Fruit fly (Drosophila melanogaster) whole organism, embryonic: ENCODE measurements around the gene Atf3.

Experiments used
- Bteb2 ChIP-seq: fragments of 200-800 bp; sonication (Bioruptor generic); optimal IDR thresholded peaks from 2 replicates; lab custom pipeline; 2016; ENCODE audit warnings: missing biosample characterization, missing genetic modification characterization
- CG10959 ChIP-seq: fragments of 200-800 bp; sonication (Bioruptor generic); IDR thresholded peaks from 2 replicates; pipeline ENCODE4 v1.3.6; 2022; ENCODE audit warnings: missing biosample characterization, missing genetic modification characterization
- CG16863 ChIP-seq: fragments of 200-800 bp; sonication (Bioruptor generic); optimal IDR thresholded peaks from 3 replicates; lab custom pipeline; 2016; ENCODE audit warnings: missing biosample characterization, missing genetic modification characterization
- CG1792 ChIP-seq: fragments of 200-800 bp; sonication (Bioruptor generic); optimal IDR thresholded peaks from 2 replicates; lab custom pipeline; 2016; ENCODE audit warnings: missing biosample characterization, missing genetic modification characterization
- CG18262 ChIP-seq: fragments of 200-800 bp; optimal IDR thresholded peaks from 3 replicates; lab custom pipeline; 2019; ENCODE audit warnings: missing biosample characterization, mild to moderate bottlenecking, missing genetic modification characterization, moderate library complexity
- CG33557 ChIP-seq: fragments of 200-800 bp; sonication (Bioruptor generic); optimal IDR thresholded peaks from 2 replicates; lab custom pipeline; 2019; ENCODE audit warnings: missing biosample characterization, mild to moderate bottlenecking, missing genetic modification characterization, moderate library complexity
- CG4360 ChIP-seq: fragments of 200-800 bp; sonication (Bioruptor generic); IDR thresholded peaks from 2 replicates; pipeline ENCODE4 v1.3.6; 2022; ENCODE audit warnings: missing biosample characterization, missing genetic modification characterization
- CG4730 ChIP-seq: fragments of 200-800 bp; sonication (Bioruptor generic); IDR thresholded peaks from 2 replicates; pipeline ENCODE4 v1.3.6; 2022; ENCODE audit warnings: missing biosample characterization, missing genetic modification characterization
- CG5245 ChIP-seq: fragments of 200-800 bp; sonication (Bioruptor generic); optimal IDR thresholded peaks from 3 replicates; lab custom pipeline; 2016; ENCODE audit warnings: missing biosample characterization, missing genetic modification characterization
- CG6254 ChIP-seq: fragments of 200-800 bp; sonication (Bioruptor generic); optimal IDR thresholded peaks from 3 replicates; lab custom pipeline; 2017; ENCODE audit warnings: mild to moderate bottlenecking, missing biosample characterization, missing genetic modification reagents, missing genetic modification characterization
- CG6854 ChIP-seq: fragments of 200-800 bp; sonication (Bioruptor generic); optimal IDR thresholded peaks from 3 replicates; lab custom pipeline; 2017; ENCODE audit warnings: missing biosample characterization, mild to moderate bottlenecking, missing genetic modification characterization
- CG7928 ChIP-seq: fragments of 200-800 bp; sonication (Bioruptor generic); optimal IDR thresholded peaks from 2 replicates; lab custom pipeline; 2017; ENCODE audit warnings: missing biosample characterization, mild to moderate bottlenecking, missing genetic modification characterization
- CG9817 ChIP-seq: fragments of 200-800 bp; sonication (Bioruptor generic); optimal IDR thresholded peaks from 2 replicates; lab custom pipeline; 2018; ENCODE audit warnings: missing biosample characterization, mild to moderate bottlenecking, missing genetic modification characterization, moderate library complexity
- CHES-1-like ChIP-seq: fragments of 200-800 bp; sonication (Bioruptor generic); optimal IDR thresholded peaks from 2 replicates; lab custom pipeline; 2016; ENCODE audit warnings: missing biosample characterization, missing genetic modification characterization
- Drgx ChIP-seq: fragments of 200-800 bp; sonication (Bioruptor generic); IDR thresholded peaks from 2 replicates; pipeline ENCODE4 v1.3.6; 2022; ENCODE audit warnings: missing biosample characterization, missing genetic modification characterization
- Eip74EF ChIP-seq, 2 experiments: fragments of 200-800 bp in 1 of 2; fragments of >200 bp in 1 of 2; sonication (Bioruptor generic) in 1 of 2; optimal IDR thresholded peaks; 2 replicates each; lab custom pipeline; 2017 to 2019; ENCODE audit warnings: missing biosample characterization in 2 of 2, missing genetic modification characterization in 2 of 2, mild to moderate bottlenecking in 1 of 2, moderate library complexity in 1 of 2
- Elba2 ChIP-seq: fragments of 200-800 bp; sonication (Bioruptor generic); optimal IDR thresholded peaks from 3 replicates; lab custom pipeline; 2016; ENCODE audit warnings: missing biosample characterization, missing genetic modification characterization
- Ets65A ChIP-seq: fragments of 200-800 bp; sonication (Bioruptor generic); peaks from one replicate; lab custom pipeline; 2016; ENCODE audit warnings: missing biosample characterization, missing genetic modification characterization
- Ets97D ChIP-seq: fragments of 200-800 bp; sonication (Bioruptor generic); optimal IDR thresholded peaks from 3 replicates; lab custom pipeline; 2016; ENCODE audit warnings: missing biosample characterization, missing genetic modification characterization
- Fer2 ChIP-seq: fragments of 200-800 bp; sonication (Bioruptor generic); optimal IDR thresholded peaks from 2 replicates; lab custom pipeline; 2018; ENCODE audit warnings: missing biosample characterization, mild to moderate bottlenecking, missing genetic modification characterization, moderate library complexity
- Hmx ChIP-seq: fragments of 200-800 bp; sonication (Bioruptor generic); optimal IDR thresholded peaks from 2 replicates; lab custom pipeline; 2016; ENCODE audit warnings: missing biosample characterization, missing genetic modification characterization
- Lhr ChIP-seq: fragments of 200-800 bp; sonication (Bioruptor generic); optimal IDR thresholded peaks from 3 replicates; lab custom pipeline; 2017; ENCODE audit warnings: mild to moderate bottlenecking, missing biosample characterization, missing genetic modification reagents, missing genetic modification characterization
- Med ChIP-seq: fragments of 200-800 bp; sonication (Bioruptor generic); peaks from one replicate; lab custom pipeline; 2016; ENCODE audit warnings: missing biosample characterization, missing genetic modification characterization, mild to moderate bottlenecking, inconsistent platforms, moderate library complexity
- NfI ChIP-seq: fragments of 200-800 bp; sonication (Bioruptor generic); optimal IDR thresholded peaks from 3 replicates; lab custom pipeline; 2018; ENCODE audit warnings: missing biosample characterization, mild to moderate bottlenecking, missing genetic modification characterization, moderate library complexity
- Ssrp ChIP-seq: fragments of 200-800 bp; sonication (Bioruptor generic); optimal IDR thresholded peaks from 2 replicates; lab custom pipeline; 2018; ENCODE audit warnings: missing biosample characterization, mild to moderate bottlenecking, missing genetic modification characterization, moderate library complexity
- ap ChIP-seq: fragments of 200-800 bp; sonication (Bioruptor generic); IDR thresholded peaks from 2 replicates; pipeline ENCODE4 v1.3.6; 2022; ENCODE audit warnings: missing biosample characterization, missing genetic modification characterization
- bowl ChIP-seq: fragments of 200-800 bp; sonication (Bioruptor generic); IDR thresholded peaks from 2 replicates; pipeline ENCODE4 v1.3.6; 2022; ENCODE audit warnings: missing biosample characterization, missing genetic modification characterization
- bsh ChIP-seq, 2 experiments: fragments of 200-800 bp; sonication (Bioruptor generic); optimal IDR thresholded peaks; 2 replicates each; lab custom pipeline; 2017 to 2018; ENCODE audit warnings: mild to moderate bottlenecking in 2 of 2, missing biosample characterization in 2 of 2, missing genetic modification characterization in 2 of 2, moderate library complexity in 1 of 2
- cato ChIP-seq: fragments of 200-800 bp; sonication (Bioruptor generic); optimal IDR thresholded peaks from 2 replicates; lab custom pipeline; 2016; ENCODE audit warnings: missing biosample characterization, missing genetic modification characterization, borderline replicate concordance
- ci ChIP-seq: fragments of 200-800 bp; sonication (Bioruptor generic); IDR thresholded peaks from 3 replicates; pipeline ENCODE4 v1.3.6; 2022; ENCODE audit warnings: missing biosample characterization, missing genetic modification characterization
- crp ChIP-seq, 2 experiments: fragments of 200-800 bp; sonication (Bioruptor generic); optimal IDR thresholded peaks; 2 replicates in 1 of 2; 3 replicates in 1 of 2; lab custom pipeline; 2017; ENCODE audit warnings: missing biosample characterization in 2 of 2, missing genetic modification characterization in 2 of 2, mild to moderate bottlenecking in 1 of 2, moderate library complexity in 1 of 2
- cwo ChIP-seq: fragments of 200-800 bp; sonication (Bioruptor generic); optimal IDR thresholded peaks from 3 replicates; lab custom pipeline; 2017; ENCODE audit warnings: missing biosample characterization, missing genetic modification characterization, mild to moderate bottlenecking, moderate library complexity, missing genetic modification reagents
- gfzf ChIP-seq: fragments of 200-800 bp; sonication (Bioruptor generic); optimal IDR thresholded peaks from 2 replicates; lab custom pipeline; 2016; ENCODE audit warnings: missing biosample characterization, mild to moderate bottlenecking, missing genetic modification characterization, moderate library complexity
- mam ChIP-seq: fragments of 200-800 bp; sonication (Bioruptor generic); optimal IDR thresholded peaks from 3 replicates; lab custom pipeline; 2016; ENCODE audit warnings: missing biosample characterization, missing genetic modification characterization
- oc ChIP-seq: fragments of 200-800 bp; sonication (Bioruptor generic); optimal IDR thresholded peaks from 2 replicates; lab custom pipeline; 2018; ENCODE audit warnings: missing biosample characterization, mild to moderate bottlenecking, missing genetic modification characterization, moderate library complexity
- onecut ChIP-seq: fragments of 200-800 bp; sonication (Bioruptor generic); IDR thresholded peaks from 2 replicates; pipeline ENCODE4 v1.3.6; 2022; ENCODE audit warnings: missing biosample characterization, missing genetic modification characterization
- peb ChIP-seq: fragments of 200-800 bp; sonication (Bioruptor generic); IDR thresholded peaks from 2 replicates; pipeline ENCODE4 v1.3.6; 2022; ENCODE audit warnings: missing biosample characterization, missing genetic modification characterization
- pfk ChIP-seq: fragments of 200-800 bp; sonication (Bioruptor generic); optimal IDR thresholded peaks from 2 replicates; lab custom pipeline; 2018; ENCODE audit warnings: missing biosample characterization, mild to moderate bottlenecking, missing genetic modification characterization, moderate library complexity
- prd ChIP-seq, 3 experiments: fragments of >200 bp in 2 of 3; fragments of 200-800 bp in 1 of 3; sonication (Bioruptor generic) in 1 of 3; optimal IDR thresholded peaks in 2 of 3; IDR thresholded peaks in 1 of 3; 2 replicates in 2 of 3; 3 replicates in 1 of 3; pipeline versions ENCODE4 v1.3.6 to Lab custom; 2017 to 2022; ENCODE audit warnings: missing biosample characterization in 1 of 3, missing genetic modification characterization in 1 of 3
- ranshi ChIP-seq: fragments of 200-800 bp; sonication (Bioruptor generic); IDR thresholded peaks from 2 replicates; pipeline ENCODE4 v1.3.6; 2022; ENCODE audit warnings: missing biosample characterization, missing genetic modification characterization
- sens-2 ChIP-seq: fragments of 200-800 bp; sonication (Bioruptor generic); IDR thresholded peaks from 2 replicates; pipeline ENCODE4 v1.3.6; 2022; ENCODE audit warnings: missing biosample characterization, missing genetic modification characterization
- shn ChIP-seq: fragments of 200-800 bp; sonication (Bioruptor generic); optimal IDR thresholded peaks from 3 replicates; lab custom pipeline; 2016; ENCODE audit warnings: missing biosample characterization, missing genetic modification characterization
- stwl ChIP-seq: fragments of 200-800 bp; sonication (Bioruptor generic); optimal IDR thresholded peaks from 3 replicates; lab custom pipeline; 2018; ENCODE audit warnings: missing biosample characterization, mild to moderate bottlenecking, missing genetic modification characterization, moderate library complexity
- tll ChIP-seq, 2 experiments: fragments of 200-800 bp in 1 of 2; fragments of >200 bp in 1 of 2; sonication (Bioruptor generic) in 1 of 2; optimal IDR thresholded peaks; 2 replicates each; lab custom pipeline; 2017 to 2019; ENCODE audit warnings: missing biosample characterization in 2 of 2, missing genetic modification characterization in 2 of 2, mild to moderate bottlenecking in 1 of 2, moderate library complexity in 1 of 2
- usp ChIP-seq: fragments of >200 bp; optimal IDR thresholded peaks from 2 replicates; lab custom pipeline; 2017; ENCODE audit warnings: missing biosample characterization, missing genetic modification characterization
- yki ChIP-seq: fragments of >200 bp; optimal IDR thresholded peaks from 3 replicates; lab custom pipeline; 2018
- zen ChIP-seq: fragments of 200-800 bp; sonication (Bioruptor generic); optimal IDR thresholded peaks from 3 replicates; lab custom pipeline; 2018; ENCODE audit warnings: missing biosample characterization, mild to moderate bottlenecking, missing genetic modification characterization, moderate library complexity

Atf3 gene

DNA sequence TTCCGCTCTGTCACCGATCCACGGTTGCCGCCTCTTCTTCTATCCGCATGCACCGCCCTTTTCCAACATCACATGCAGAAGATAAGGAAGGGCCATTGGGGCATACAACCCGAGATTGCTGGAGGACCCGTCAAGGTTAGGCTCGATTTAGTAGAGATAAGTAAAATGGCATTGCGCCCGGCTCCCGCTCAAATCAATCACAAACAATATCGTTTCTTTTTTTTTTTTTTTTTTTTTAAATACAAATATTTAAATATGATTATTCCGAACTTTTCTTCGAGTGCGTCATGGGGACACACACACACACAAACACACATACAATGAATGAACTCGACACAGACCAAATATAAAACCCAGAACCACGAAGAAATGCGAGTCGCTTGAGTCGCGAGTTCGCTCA is 46.0 kb downstream of the Atf3 start (continued):
- TF ChIP-seq ap: no peak
- no peak for TF ChIP-seq CG6254 (GFP tag; lab: Kevin White, UChicago)
- TF ChIP-seq bsh (GFP tag; optimal IDR thresholded peaks at IDR 0.05; lab: Kevin White, UChicago): peak in 1 of 2 experiments; percentile 35
- no peak for TF ChIP-seq cwo (GFP tag; lab: Kevin White, UChicago)
- no peak for TF ChIP-seq prd (optimal IDR thresholded peaks at IDR 0.05; lab: Kevin White, UChicago)
- peak; percentile 18; the same call in 1 of the 3 replicates for TF ChIP-seq prd (GFP tag; IDR thresholded peaks at IDR 0.05; lab: Robert Waterston, UW)
- TF ChIP-seq Ssrp: peak; percentile 16
- TF ChIP-seq ci (GFP tag; lab: Robert Waterston, UW): peak; percentile 53; the same call in 2 of the 3 replicates
- TF ChIP-seq Eip74EF (GFP tag; optimal IDR thresholded peaks at IDR 0.05; lab: Kevin White, UChicago): no peak

DNA sequence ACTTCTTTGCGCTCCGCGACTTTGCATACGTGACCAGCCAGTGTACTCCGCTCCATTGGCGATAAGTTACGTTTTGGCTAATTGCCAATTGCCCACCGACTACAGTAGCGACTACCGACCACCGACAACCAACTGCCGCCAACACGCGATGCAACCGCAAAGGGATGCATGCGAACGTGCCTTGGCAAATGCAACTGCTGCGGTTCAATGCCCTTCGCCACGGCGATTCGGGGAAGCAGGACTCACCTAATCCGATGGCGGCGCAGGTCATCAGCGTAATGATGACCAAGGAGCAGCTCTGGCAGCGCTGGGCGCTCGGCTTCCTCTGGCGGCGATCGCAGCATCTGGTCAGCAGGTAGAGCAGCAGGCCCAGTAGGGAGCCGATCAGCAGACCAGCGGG is 49.2 kb downstream of the Atf3 start:
- TF ChIP-seq peb (GFP tag; lab: Robert Waterston, UW): no peak
- TF ChIP-seq zen (tag; lab: Kevin White, UChicago): peak; percentile 48
- TF ChIP-seq cato (GFP tag; lab: Kevin White, UChicago): no peak
- no peak for TF ChIP-seq CG9817 (tag; lab: Kevin White, UChicago)
- TF ChIP-seq bowl (GFP tag; lab: Robert Waterston, UW): no peak
- peak; percentile 63 for TF ChIP-seq Med (GFP tag; lab: Kevin White, UChicago)
- no peak for TF ChIP-seq shn (GFP tag; lab: Kevin White, UChicago)
- TF ChIP-seq, all 482 proteins: peak for 2

DNA sequence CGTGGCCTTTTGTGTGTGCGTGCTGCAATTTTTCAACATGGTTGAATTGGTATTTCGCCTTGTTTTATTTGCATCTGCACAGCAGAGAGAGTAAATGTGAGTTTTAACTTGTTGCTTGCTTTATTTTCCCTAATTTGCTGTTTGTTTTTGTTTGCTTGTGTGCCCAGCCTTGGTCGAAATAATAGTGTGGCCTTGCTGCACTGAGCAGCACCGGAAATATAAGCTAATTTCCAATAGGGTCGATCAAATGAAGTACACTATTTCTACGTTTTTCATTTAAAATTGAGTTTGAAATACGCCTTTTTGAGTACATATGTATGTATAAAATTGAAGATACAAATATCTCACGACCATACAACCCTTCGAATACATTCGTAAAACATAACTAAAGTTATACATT is 58.4 kb downstream of the Atf3 start:
- TF ChIP-seq Elba2 (GFP tag; lab: Kevin White, UChicago) (peak; percentile 80), mam (no peak), Hmx (no peak), Ets65A (GFP tag; lab: Kevin White, UChicago) (no peak), ranshi (GFP tag; lab: Robert Waterston, UW) (no peak), CG10959 (GFP tag; lab: Robert Waterston, UW) (no peak), Lhr (no peak), CG16863 (GFP tag; lab: Kevin White, UChicago) (no peak), CG18262 (tag; lab: Kevin White, UChicago) (peak; percentile 7), stwl (peak; percentile 87), Fer2 (no peak), usp (GFP tag; lab: Kevin White, UChicago) (no peak), CG33557 (GFP tag; lab: Kevin White, UChicago) (no peak), onecut (no peak), CG1792 (GFP tag; lab: Kevin White, UChicago) (no peak), Ets97D (GFP tag; lab: Kevin White, UChicago) (peak; percentile 38), gfzf (GFP tag; lab: Kevin White, UChicago) (peak; percentile 39), CHES-1-like (GFP tag; lab: Kevin White, UChicago) (no peak), CG4360 (no peak), CG4730 (GFP tag; lab: Robert Waterston, UW) (no peak), Bteb2 (GFP tag; lab: Kevin White, UChicago) (no peak), Drgx (peak; percentile 20; the same call in 1 of the 2 replicates), NfI (no peak), pfk (GFP tag; lab: Kevin White, UChicago) (no peak), oc (tag; lab: Kevin White, UChicago) (no peak), CG5245 (GFP tag; lab: Kevin White, UChicago) (no peak), yki (lab: Kevin White, UChicago) (no peak), sens-2 (no peak), tll (GFP tag; optimal IDR thresholded peaks at IDR 0.05; lab: Kevin White, UChicago) (no peak), CG7928 (GFP tag; lab: Kevin White, UChicago) (no peak), CG6854 (GFP tag; lab: Kevin White, UChicago) (no peak), crp (GFP tag; optimal IDR thresholded peaks at IDR 0.05; lab: Kevin White, UChicago) (no peak)
- TF ChIP-seq, all 482 proteins: peak for 6
